Worm (Caenorhabditis elegans): Measurements from ENCODE around the gene ncs-1.

DNA sequence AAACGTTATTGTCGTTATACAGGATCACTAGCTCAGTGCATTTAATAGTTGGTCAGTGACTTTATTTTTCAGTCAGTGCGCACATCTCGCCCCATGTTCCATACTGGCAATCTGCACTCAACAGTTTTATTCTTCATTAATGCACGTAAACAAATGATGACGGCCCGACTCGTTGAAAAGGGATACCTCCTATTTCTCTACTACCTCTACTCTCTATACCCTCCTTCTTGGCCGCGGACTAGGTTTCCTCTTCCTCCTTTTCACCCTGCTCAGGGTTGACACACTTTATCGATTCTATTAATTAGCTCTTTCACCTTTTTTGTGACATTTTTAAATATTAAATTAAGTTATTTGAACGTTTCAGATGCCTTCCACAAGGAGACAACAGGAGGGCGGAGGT, 47.6 kb downstream of the ncs-1 start, which contains the start of gene sel-12:
- TF ChIP-seq lsy-2 (tag; optimal IDR thresholded peaks at IDR 0.05) (no peak), unc-62 (GFP tag; optimal IDR thresholded peaks at IDR 0.05) (no peak), nhr-237 (tag; optimal IDR thresholded peaks at IDR 0.05) (no peak), nhr-12 (tag; optimal IDR thresholded peaks at IDR 0.05) (no peak), elt-3 (tag; optimal IDR thresholded peaks at IDR 0.05) (no peak), nhr-28 (tag; optimal IDR thresholded peaks at IDR 0.05) (no peak), nhr-76 (tag; optimal IDR thresholded peaks at IDR 0.05) (no peak), zip-8 (tag; optimal IDR thresholded peaks at IDR 0.05) (no peak), sptf-1 (tag; optimal IDR thresholded peaks at IDR 0.05) (no peak), snpc-4 (tag; optimal IDR thresholded peaks at IDR 0.05) (no peak), pha-4 (tag; optimal IDR thresholded peaks at IDR 0.05) (no peak), unc-39 (tag; optimal IDR thresholded peaks at IDR 0.05) (no peak), ceh-39 (tag; optimal IDR thresholded peaks at IDR 0.05) (peak; percentile 72)

All from whole organism, mixed stage, embryonic.